Worm (Caenorhabditis elegans) whole organism, L4 larva: ENCODE results near the gene F42A9.8.

Experiments used
- R02D3.7 ChIP-seq: fragments of 150-350 bp; sonication (generic microtip); optimal IDR thresholded peaks from 3 replicates; lab custom pipeline; 2014; ENCODE audit warnings: missing biosample characterization, missing genetic modification characterization
- ceh-28 ChIP-seq: fragments of 150-350 bp; optimal IDR thresholded peaks from 2 replicates; lab custom pipeline; 2014; ENCODE audit warnings: missing biosample characterization, missing genetic modification reagents, missing genetic modification characterization
- cey-2 ChIP-seq: sonication (generic microtip); optimal IDR thresholded peaks from 3 replicates; lab custom pipeline; 2017; ENCODE audit warnings: missing genetic modification characterization, mild to moderate bottlenecking, missing compliant biosample characterization, antibody characterized with exemption, borderline replicate concordance; ENCODE audit not compliant: insufficient read depth
- fos-1 ChIP-seq: fragments of 150-350 bp; optimal IDR thresholded peaks from 2 replicates; lab custom pipeline; 2014; ENCODE audit warnings: missing biosample characterization, missing genetic modification characterization
- nhr-11 ChIP-seq: fragments of 150-350 bp; optimal IDR thresholded peaks from 2 replicates; lab custom pipeline; 2014; ENCODE audit warnings: missing biosample characterization, missing genetic modification characterization
- nhr-25 ChIP-seq: sonication (generic microtip); optimal IDR thresholded peaks from 2 replicates; lab custom pipeline; 2017; ENCODE audit warnings: missing genetic modification characterization, mild to moderate bottlenecking, missing compliant biosample characterization, antibody characterized with exemption, moderate library complexity, borderline replicate concordance; ENCODE audit not compliant: insufficient read depth
- tag-97 ChIP-seq: fragments of 200-800 bp; sonication (Bioruptor generic); IDR thresholded peaks from 2 replicates; pipeline ENCODE4 v1.3.6; 2022; ENCODE audit warnings: missing genetic modification characterization, missing compliant biosample characterization

ce11 chrIV:8587057-8587456 is 31.5 kb downstream of the F42A9.8 start:
- TF ChIP-seq nhr-25 (tag; lab: Kevin White, UChicago) (peak; percentile 9), ceh-28 (tag; lab: Kevin White, UChicago) (no peak), cey-2 (tag; lab: Kevin White, UChicago) (no peak), nhr-11 (tag; lab: Kevin White, UChicago) (peak; percentile 71), R02D3.7 (tag; lab: Kevin White, UChicago) (no peak), tag-97 (no peak), fos-1 (no peak)
